Worm (Caenorhabditis elegans) whole organism, L1 larva: ENCODE results near the gene C08F11.3.
"Not testable (repeated sequence)": the region's sequence is repeated elsewhere in the genome, so short reads cannot be mapped to it uniquely, and the experiment has no call there.

Source experiments
- C16A3.4 ChIP-seq: fragments of 150-350 bp; optimal IDR thresholded peaks from 2 replicates; lab custom pipeline; 2014; ENCODE audit warnings: missing biosample characterization, missing genetic modification characterization
- C34B4.2 ChIP-seq: sonication (generic microtip); optimal IDR thresholded peaks from 2 replicates; lab custom pipeline; 2017; ENCODE audit warnings: mild to moderate bottlenecking, missing genetic modification characterization, missing compliant biosample characterization
- aha-1 ChIP-seq: fragments of 150-350 bp; optimal IDR thresholded peaks from 2 replicates; lab custom pipeline; 2014; ENCODE audit warnings: missing biosample characterization, missing genetic modification characterization
- alr-1 ChIP-seq: fragments of 200-800 bp; sonication (Bioruptor generic); optimal IDR thresholded peaks from 2 replicates; lab custom pipeline; 2018; ENCODE audit warnings: borderline replicate concordance, mild to moderate bottlenecking, missing genetic modification characterization, missing compliant biosample characterization
- blmp-1 ChIP-seq: fragments of 150-350 bp; optimal IDR thresholded peaks from 2 replicates; lab custom pipeline; 2014; ENCODE audit warnings: missing biosample characterization, missing genetic modification characterization
- ceh-63 ChIP-seq: fragments of 200-800 bp; sonication (Bioruptor generic); optimal IDR thresholded peaks from 2 replicates; lab custom pipeline; 2018; ENCODE audit warnings: mild to moderate bottlenecking, missing genetic modification characterization, missing compliant biosample characterization
- ceh-8 ChIP-seq: fragments of 200-800 bp; sonication (Bioruptor generic); optimal IDR thresholded peaks from 2 replicates; lab custom pipeline; 2018; ENCODE audit warnings: mild to moderate bottlenecking, missing genetic modification characterization, moderate library complexity, missing compliant biosample characterization
- ceh-88 ChIP-seq: fragments of 200-800 bp; sonication (Bioruptor generic); IDR thresholded peaks from 2 replicates; pipeline ENCODE4 v1.3.6; 2022; ENCODE audit warnings: missing genetic modification characterization, missing compliant biosample characterization
- ceh-90 ChIP-seq: sonication (generic microtip); optimal IDR thresholded peaks from 2 replicates; lab custom pipeline; 2016; ENCODE audit warnings: missing genetic modification characterization, missing compliant biosample characterization
- dpl-1 ChIP-seq, 3 experiments: fragments of 150-350 bp in 2 of 3; sonication (generic microtip) in 1 of 3; optimal IDR thresholded peaks; 2 replicates each; lab custom pipeline; 2014 to 2017; ENCODE audit warnings: missing biosample characterization in 3 of 3, missing genetic modification characterization in 3 of 3, missing genetic modification reagents in 3 of 3
- elt-2 ChIP-seq: sonication (generic microtip); optimal IDR thresholded peaks from 2 replicates; lab custom pipeline; 2016; ENCODE audit warnings: missing genetic modification characterization, mild to moderate bottlenecking, inconsistent platforms, missing compliant biosample characterization, missing genetic modification reagents
- fkh-4 ChIP-seq: sonication (generic microtip); optimal IDR thresholded peaks from 2 replicates; lab custom pipeline; 2016; ENCODE audit warnings: missing compliant biosample characterization, missing genetic modification characterization, borderline replicate concordance
- hlh-4 ChIP-seq: sonication (generic microtip); optimal IDR thresholded peaks from 2 replicates; lab custom pipeline; 2016; ENCODE audit warnings: mild to moderate bottlenecking, missing genetic modification characterization, missing compliant biosample characterization
- hpl-2 ChIP-seq: fragments of 150-350 bp; optimal IDR thresholded peaks from 2 replicates; lab custom pipeline; 2014; ENCODE audit warnings: missing biosample characterization, missing genetic modification reagents, missing genetic modification characterization
- jun-1 ChIP-seq: fragments of 150-350 bp; optimal IDR thresholded peaks from 2 replicates; lab custom pipeline; 2014; ENCODE audit warnings: missing biosample characterization, missing genetic modification reagents, missing genetic modification characterization
- lin-14 ChIP-seq: fragments of 200-800 bp; sonication (Bioruptor generic); optimal IDR thresholded peaks from 2 replicates; lab custom pipeline; 2018; ENCODE audit warnings: mild to moderate bottlenecking, missing genetic modification characterization, moderate library complexity, missing compliant biosample characterization
- lin-35 ChIP-seq, 2 experiments: fragments of 150-350 bp; optimal IDR thresholded peaks; 2 replicates each; lab custom pipeline; 2014; ENCODE audit warnings: missing biosample characterization in 2 of 2, missing genetic modification characterization in 2 of 2, missing genetic modification reagents in 2 of 2
- nhr-19 ChIP-seq: fragments of 200-800 bp; sonication (Bioruptor generic); conservative IDR thresholded peaks from 2 replicates; pipeline ENCODE4 v1.3.6; 2022; ENCODE audit warnings: missing genetic modification characterization, missing compliant biosample characterization
- nhr-84 ChIP-seq: sonication (generic microtip); optimal IDR thresholded peaks from 2 replicates; lab custom pipeline; 2017; ENCODE audit warnings: missing biosample characterization, missing genetic modification characterization
- pag-3 ChIP-seq: sonication (generic microtip); optimal IDR thresholded peaks from 2 replicates; lab custom pipeline; 2017; ENCODE audit warnings: missing genetic modification characterization, mild to moderate bottlenecking, missing compliant biosample characterization, antibody characterized with exemption, borderline replicate concordance; ENCODE audit not compliant: insufficient read depth
- rnt-1 ChIP-seq: sonication (generic microtip); optimal IDR thresholded peaks from 2 replicates; lab custom pipeline; 2016; ENCODE audit warnings: mild to moderate bottlenecking, missing genetic modification characterization, moderate library complexity, missing compliant biosample characterization
- snpc-4 ChIP-seq: fragments of 150-350 bp; optimal IDR thresholded peaks from 2 replicates; lab custom pipeline; 2014; ENCODE audit warnings: missing biosample characterization, missing genetic modification characterization
- sox-4 ChIP-seq: sonication (generic microtip); optimal IDR thresholded peaks from 2 replicates; lab custom pipeline; 2016; ENCODE audit warnings: missing genetic modification characterization, missing compliant biosample characterization
- tbx-2 ChIP-seq: sonication (generic microtip); optimal IDR thresholded peaks from 2 replicates; lab custom pipeline; 2016; ENCODE audit warnings: missing genetic modification characterization, missing compliant biosample characterization
- tlp-1 ChIP-seq: fragments of 150-350 bp; optimal IDR thresholded peaks from 2 replicates; lab custom pipeline; 2014; ENCODE audit warnings: missing biosample characterization, missing genetic modification characterization
- unc-62 ChIP-seq: fragments of 150-350 bp; optimal IDR thresholded peaks from 2 replicates; lab custom pipeline; 2014; ENCODE audit warnings: missing biosample characterization, missing genetic modification reagents, missing genetic modification characterization
- zip-4 ChIP-seq: fragments of 200-800 bp; sonication (Bioruptor generic); optimal IDR thresholded peaks from 2 replicates; lab custom pipeline; 2018; ENCODE audit warnings: mild to moderate bottlenecking, missing genetic modification characterization, moderate library complexity, missing compliant biosample characterization
- ztf-11 ChIP-seq, 2 experiments: sonication (generic microtip); optimal IDR thresholded peaks; 2 replicates each; lab custom pipeline; 2016 to 2017; ENCODE audit warnings: missing genetic modification characterization in 2 of 2, missing biosample characterization in 1 of 2, missing compliant biosample characterization in 1 of 2

The C08F11.3 gene

DNA sequence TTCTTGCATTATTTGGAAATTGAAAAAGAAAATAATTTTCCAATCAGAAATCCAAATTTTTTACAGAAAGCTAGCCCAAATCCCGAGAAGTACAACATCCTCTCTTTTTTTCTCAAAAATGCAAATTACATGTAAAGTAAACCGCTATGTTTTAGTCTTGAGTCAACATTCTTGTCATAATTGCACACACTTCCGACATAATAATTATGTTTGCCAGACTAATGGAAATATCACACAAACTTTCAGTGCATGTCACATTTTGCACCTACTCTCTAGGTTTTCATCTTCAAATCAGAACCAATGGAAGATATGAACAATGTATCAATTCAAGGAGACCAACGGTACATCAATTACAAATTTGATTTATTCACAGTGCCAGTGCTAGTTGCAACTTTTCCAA lies 34.7 kb upstream of the C08F11.3 start, which contains the start of gene sru-11:
Gene sru-11 (plus strand): TSS at position 301 of the 400 bp plus-strand sequence.
- TF ChIP-seq sox-4: no peak
- no peak for TF ChIP-seq ztf-11 (tag; optimal IDR thresholded peaks at IDR 0.05; lab: Kevin White, UChicago)
- no peak for TF ChIP-seq ceh-8 (GFP tag; lab: Kevin White, UChicago)
- no peak for TF ChIP-seq lin-35 (GFP tag; optimal IDR thresholded peaks at IDR 0.05; lab: Kevin White, UChicago)
- TF ChIP-seq rnt-1 (tag; lab: Kevin White, UChicago): no peak
- TF ChIP-seq unc-62 (GFP tag; lab: Kevin White, UChicago): no peak
- no peak for TF ChIP-seq zip-4 (GFP tag; lab: Kevin White, UChicago)

ce11 chrIV:13587175-13587574 lies 32.1 kb upstream of the C08F11.3 start, which contains the start of gene Y45F10B.12:
Y45F10B.12 (plus strand) TSS chrIV:13587475.
- TF ChIP-seq aha-1 (tag; lab: Kevin White, UChicago) (no peak), ceh-8 (GFP tag; lab: Kevin White, UChicago) (no peak), jun-1 (tag; lab: Kevin White, UChicago) (no peak)

ce11 chrIV:13588544-13589043 lies 30.7 kb upstream of the C08F11.3 start, which contains the start of gene sru-9:
sru-9 (plus strand) TSS chrIV:13588993.
- not testable (repeated sequence) for TF ChIP-seq nhr-19 (GFP tag; lab: Robert Waterston, UW); hlh-4 (tag; lab: Kevin White, UChicago); zip-4 (GFP tag; lab: Kevin White, UChicago)
- TF ChIP-seq, all 84 proteins: peak for 0; not testable (repeated sequence) for 84

DNA sequence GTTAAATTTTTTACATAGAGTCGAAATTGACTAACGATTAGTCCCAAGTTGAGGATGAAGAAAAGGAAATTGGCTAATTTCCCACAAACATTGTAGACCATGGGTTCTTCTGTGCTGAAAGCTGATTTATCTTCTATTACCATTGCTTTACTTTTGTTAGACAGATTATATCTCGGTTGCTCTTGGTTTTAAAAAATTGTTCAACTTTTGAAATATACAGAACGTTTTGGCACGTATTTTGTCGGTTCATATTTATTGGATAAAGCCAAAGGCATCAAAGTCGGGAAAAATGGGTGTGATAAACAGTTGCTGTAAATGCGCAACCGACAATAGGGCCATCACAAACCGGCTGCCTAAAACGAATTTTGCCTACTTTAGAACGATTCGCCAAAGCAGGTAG lies 27.7 kb upstream of the C08F11.3 start, which contains the start of gene tsp-5:
Gene tsp-5 (minus strand): TSS at position 101 of the 400 bp plus-strand sequence.
- no peak for TF ChIP-seq ceh-88 (GFP tag; lab: Robert Waterston, UW)

ce11 chrIV:13593351-13593750 lies 26.0 kb upstream of the C08F11.3 start, which contains the start of gene Y45F10B.3:
Y45F10B.3 (plus strand) TSS chrIV:13593651.
- TF ChIP-seq aha-1 (tag; lab: Kevin White, UChicago) (no peak), elt-2 (no peak), snpc-4 (tag; lab: Kevin White, UChicago) (no peak), dpl-1 (GFP tag; optimal IDR thresholded peaks at IDR 0.05; lab: Kevin White, UChicago) (no peak), blmp-1 (tag; lab: Kevin White, UChicago) (no peak), ceh-63 (GFP tag; lab: Kevin White, UChicago) (no peak), alr-1 (tag; lab: Kevin White, UChicago) (no peak), ceh-90 (tag; lab: Kevin White, UChicago) (no peak), hlh-4 (tag; lab: Kevin White, UChicago) (no peak), nhr-84 (no peak), C16A3.4 (tag; lab: Kevin White, UChicago) (no peak), nhr-19 (GFP tag; lab: Robert Waterston, UW) (no peak), tlp-1 (no peak), fkh-4 (no peak), zip-4 (GFP tag; lab: Kevin White, UChicago) (no peak), hpl-2 (no peak), lin-14 (GFP tag; lab: Kevin White, UChicago) (no peak), jun-1 (tag; lab: Kevin White, UChicago) (no peak)

DNA sequence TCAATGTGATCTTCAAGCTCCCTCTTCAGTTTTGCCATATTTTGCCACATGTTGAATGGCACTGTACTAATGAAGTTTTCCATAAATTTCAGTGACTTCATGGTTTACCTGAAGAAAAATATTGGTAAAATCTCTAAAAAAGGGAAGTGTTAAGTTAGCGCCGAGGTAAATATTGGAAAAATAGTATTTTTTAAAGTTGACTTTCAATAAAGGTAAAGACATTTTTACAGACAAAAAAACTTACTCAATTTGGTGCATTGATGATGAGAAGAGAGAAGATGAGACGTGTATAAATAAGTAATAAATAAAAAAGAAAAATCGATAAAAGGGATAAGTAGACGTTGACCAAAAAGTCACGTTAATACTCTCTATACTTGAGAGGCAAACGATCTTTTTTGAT lies 21.5 kb upstream of the C08F11.3 start, which contains the start of gene Y45F10B.9:
Gene Y45F10B.9 (minus strand): TSS at position 101 of the 400 bp plus-strand sequence.
- TF ChIP-seq pag-3, C34B4.2, tbx-2 (tag; lab: Kevin White, UChicago): not testable (repeated sequence)
- TF ChIP-seq, all 84 proteins: peak for 0; not testable (repeated sequence) for 84
